Fruit fly (Drosophila melanogaster): ENCODE results near the gene CG32264.

CG32264 gene

dm6 chr3L:3851847-3852246 is 45.6 kb upstream of the CG32264 start (continued):
- TF ChIP-seq dysf (GFP tag; IDR thresholded peaks at IDR 0.05) (0 out of 3 replicates have a peak, but pooled peaks have one; percentile 25), CG10209 (GFP tag; optimal IDR thresholded peaks at IDR 0.05) (peak; percentile 30), inv (GFP tag; IDR thresholded peaks at IDR 0.05; ENCODE audit: partially characterized antibody) (no peak), jing (GFP tag; optimal IDR thresholded peaks at IDR 0.05) (peak; percentile 4), zfh1 (GFP tag; IDR thresholded peaks at IDR 0.05) (peak; percentile 60; the same call in 1 of the 3 replicates), CG10147 (GFP tag; optimal IDR thresholded peaks at IDR 0.05) (peak; percentile 29), pum (GFP tag; optimal IDR thresholded peaks at IDR 0.05) (peak; percentile 2), mirr (GFP tag; optimal IDR thresholded peaks at IDR 0.05) (no peak), CG10979 (tag; optimal IDR thresholded peaks at IDR 0.05) (peak; percentile 64), CG32532 (GFP tag; IDR thresholded peaks at IDR 0.05) (peak; percentile 28; the same call in 1 of the 2 replicates), slbo (GFP tag; IDR thresholded peaks at IDR 0.05) (peak; percentile 74), ase (GFP tag; IDR thresholded peaks at IDR 0.05) (no peak), CG43689 (GFP tag; IDR thresholded peaks at IDR 0.05) (no peak), ash1 (GFP tag; optimal IDR thresholded peaks at IDR 0.05) (no peak), CG2120 (GFP tag; optimal IDR thresholded peaks at IDR 0.05) (peak; percentile 43), sisA (GFP tag; IDR thresholded peaks at IDR 0.05) (peak; percentile 45; the same call in 1 of the 2 replicates), Hr39 (optimal IDR thresholded peaks at IDR 0.05) (no peak), so (GFP tag; IDR thresholded peaks at IDR 0.05) (0 out of 3 replicates have a peak, but pooled peaks have one; percentile 14), sim (GFP tag; IDR thresholded peaks at IDR 0.05) (no peak), Sox102F (GFP tag; optimal IDR thresholded peaks at IDR 0.05) (peak; percentile 57), CG9437 (GFP tag; optimal IDR thresholded peaks at IDR 0.05) (no peak), Abd-B (GFP tag; optimal IDR thresholded peaks at IDR 0.05) (peak; percentile 59), lilli (GFP tag; optimal IDR thresholded peaks at IDR 0.05) (peak; percentile 37), mam (GFP tag; optimal IDR thresholded peaks at IDR 0.05) (peak; percentile 22), Sox100B (GFP tag; optimal IDR thresholded peaks at IDR 0.05) (peak; percentile 7), nerfin-2 (GFP tag; IDR thresholded peaks at IDR 0.05; ENCODE audit: partially characterized antibody) (no peak), CG17328 (GFP tag; IDR thresholded peaks at IDR 0.05) (peak; percentile 61; the same call in 1 of the 2 replicates), lab (GFP tag; optimal IDR thresholded peaks at IDR 0.05) (peak; percentile 24), nau (GFP tag; optimal IDR thresholded peaks at IDR 0.05) (no peak), Ssrp (tag; optimal IDR thresholded peaks at IDR 0.05) (peak; percentile 45), CG1792 (GFP tag; optimal IDR thresholded peaks at IDR 0.05) (peak; percentile 7), CG2875 (GFP tag; optimal IDR thresholded peaks at IDR 0.05) (peak; percentile 9), Hr78 (GFP tag; optimal IDR thresholded peaks at IDR 0.05) (no peak), CG15011 (GFP tag; optimal IDR thresholded peaks at IDR 0.05) (no peak), CG42726 (GFP tag; IDR thresholded peaks at IDR 0.05; ENCODE audit: partially characterized antibody) (no peak), PHDP (tag; optimal IDR thresholded peaks at IDR 0.05) (peak; percentile 24), CG11695 (GFP tag; IDR thresholded peaks at IDR 0.05) (no peak), Trl (optimal IDR thresholded peaks at IDR 0.05) (no peak), Trl (GFP tag; optimal IDR thresholded peaks at IDR 0.05) (peak; percentile 4), trem (tag; optimal IDR thresholded peaks at IDR 0.05) (peak; percentile 9), amos (GFP tag; IDR thresholded peaks at IDR 0.05; ENCODE audit: partially characterized antibody) (no peak), eve (GFP tag; optimal IDR thresholded peaks at IDR 0.05) (peak in 1 of 2 experiments; percentile 80), gsb-n (tag; optimal IDR thresholded peaks at IDR 0.05) (peak; percentile 48), CG16815 (GFP tag; optimal IDR thresholded peaks at IDR 0.05) (peak; percentile 6), phol (tag; optimal IDR thresholded peaks at IDR 0.05) (peak; percentile 52), HmgD (GFP tag; optimal IDR thresholded peaks at IDR 0.05) (no peak), CG13624 (GFP tag; optimal IDR thresholded peaks at IDR 0.05) (no peak), CG7839 (tag; optimal IDR thresholded peaks at IDR 0.05) (peak; percentile 50), CrebB (tag; optimal IDR thresholded peaks at IDR 0.05) (no peak), CG12769 (tag; optimal IDR thresholded peaks at IDR 0.05) (peak; percentile 53)
